Fruit fly (Drosophila melanogaster) Kc167 (cell line): ENCODE results near the gene Son.
A peak's percentile ranks its signal among the peaks of the same experiment; 100 is the strongest.

Source experiments
- Myc ChIP-seq: fragments of >200 bp; optimal IDR thresholded peaks from 2 replicates; lab custom pipeline; 2017; ENCODE audit warnings: missing external identifiers
- Sin3A ChIP-seq: fragments of >200 bp; optimal IDR thresholded peaks from 2 replicates; lab custom pipeline; 2018; ENCODE audit warnings: missing external identifiers
- h ChIP-seq: fragments of >200 bp; optimal IDR thresholded peaks from 3 replicates; lab custom pipeline; 2018; ENCODE audit warnings: missing external identifiers
- insv ChIP-seq: fragments of >200 bp; optimal IDR thresholded peaks from 3 replicates; lab custom pipeline; 2018; ENCODE audit warnings: missing external identifiers
- psq ChIP-seq: fragments of >200 bp; optimal IDR thresholded peaks from 2 replicates; lab custom pipeline; 2017; ENCODE audit warnings: missing external identifiers
- ttk ChIP-seq: sonication (Bioruptor generic); optimal IDR thresholded peaks from 2 replicates; lab custom pipeline; 2017; ENCODE audit warnings: missing external identifiers

Gene Son

dm6 chr3R:9550265-9551012 lies 27.4 kb upstream of the Son start:
- TF ChIP-seq ttk, result no peak
- no peak for TF ChIP-seq h (lab: Kevin White, UChicago)
- no peak for TF ChIP-seq psq (lab: Kevin White, UChicago)
- TF ChIP-seq Sin3A (lab: Kevin White, UChicago), result no peak
- no peak for TF ChIP-seq insv
- no peak for TF ChIP-seq Myc (lab: Kevin White, UChicago)

dm6 chr3R:9551013-9551658 lies 26.7 kb upstream of the Son start:
- no peak for TF ChIP-seq psq (lab: Kevin White, UChicago)
- peak; percentile 82 for TF ChIP-seq insv
- no peak for TF ChIP-seq Sin3A (lab: Kevin White, UChicago)
- TF ChIP-seq h (lab: Kevin White, UChicago), result no peak

dm6 chr3R:9551659-9552435 lies 26.0 kb upstream of the Son start, which contains the start of the genes mura and RnpS1:
Gene mura (minus strand): TSS chr3R:9551806.
Gene RnpS1 (plus strand): TSS chr3R:9552034.
- TF ChIP-seq Sin3A (lab: Kevin White, UChicago), result no peak

- TF ChIP-seq Myc (lab: Kevin White, UChicago) (no peak), h (lab: Kevin White, UChicago) (no peak), Sin3A (lab: Kevin White, UChicago) (no peak), ttk (no peak), insv (no peak), psq (lab: Kevin White, UChicago) (no peak)
Measured at dm6 chr3R:9555334-9555974, 22.4 kb upstream of the Son start, which contains the start of the genes CG9386 and BckdhA. Gene CG9386 (minus strand): TSS chr3R:9555408. Gene BckdhA (plus strand): TSS chr3R:9555785.

- TF ChIP-seq psq (lab: Kevin White, UChicago), result no peak
- no peak for TF ChIP-seq Sin3A (lab: Kevin White, UChicago)
- no peak for TF ChIP-seq ttk
- TF ChIP-seq insv, result no peak
- TF ChIP-seq h (lab: Kevin White, UChicago), result no peak
Measured at dm6 chr3R:9559413-9560014, 18.3 kb upstream of the Son start, which contains the start of the genes AP-1mu and MBD-like. Gene AP-1mu (minus strand): TSS chr3R:9559525. Gene MBD-like (plus strand): TSS chr3R:9559760.

dm6 chr3R:9561121-9561520 lies 16.7 kb upstream of the Son start:
- no peak for TF ChIP-seq Myc (lab: Kevin White, UChicago)
- TF ChIP-seq psq (lab: Kevin White, UChicago), result no peak
- TF ChIP-seq insv, result no peak
- TF ChIP-seq h (lab: Kevin White, UChicago), result no peak
- TF ChIP-seq ttk, result no peak
- no peak for TF ChIP-seq Sin3A (lab: Kevin White, UChicago)

dm6 chr3R:9563240-9563992 lies 14.4 kb upstream of the Son start, which contains the start of the genes CG9393 and Vps45:
Gene CG9393 (minus strand): TSS chr3R:9563673.
Gene Vps45 (plus strand): TSS chr3R:9563924.
- TF ChIP-seq h (lab: Kevin White, UChicago) (no peak), insv (no peak), Sin3A (lab: Kevin White, UChicago) (peak; percentile 6), psq (lab: Kevin White, UChicago) (no peak), Myc (lab: Kevin White, UChicago) (no peak)

- TF ChIP-seq psq (lab: Kevin White, UChicago) (no peak), Sin3A (lab: Kevin White, UChicago) (no peak), insv (no peak), ttk (no peak), h (lab: Kevin White, UChicago) (no peak), Myc (lab: Kevin White, UChicago) (no peak)
Measured at dm6 chr3R:9565895-9566294, 11.9 kb upstream of the Son start, which contains the start of gene CG16789. Gene CG16789 (plus strand): TSS chr3R:9566195.

dm6 chr3R:9570114-9570513 lies 7.7 kb upstream of the Son start, which contains the start of gene CG16790:
Gene CG16790 (minus strand): TSS chr3R:9570214.
- TF ChIP-seq Sin3A (lab: Kevin White, UChicago), result no peak
- TF ChIP-seq insv, result no peak
- no peak for TF ChIP-seq ttk
- TF ChIP-seq h (lab: Kevin White, UChicago), result no peak
- no peak for TF ChIP-seq Myc (lab: Kevin White, UChicago)
- no peak for TF ChIP-seq psq (lab: Kevin White, UChicago)

dm6 chr3R:9570657-9571056 lies 7.2 kb upstream of the Son start:
- TF ChIP-seq h (lab: Kevin White, UChicago) (no peak), Sin3A (lab: Kevin White, UChicago) (no peak), ttk (no peak), insv (no peak), Myc (lab: Kevin White, UChicago) (no peak), psq (lab: Kevin White, UChicago) (no peak)
